Fruit fly (Drosophila melanogaster): ENCODE results near the gene Srrm1.
A peak's percentile ranks its signal among the peaks of the same experiment; 100 is the strongest.

The Srrm1 gene

dm6 chr3L:13044335-13044814, 7.8 kb downstream of the Srrm1 start, which contains the start of gene Syx13 (continued):
- TF ChIP-seq Dp (GFP tag; optimal IDR thresholded peaks at IDR 0.05) (peak; percentile 80), CG17359 (tag; optimal IDR thresholded peaks at IDR 0.05) (no peak), CG8359 (GFP tag; optimal IDR thresholded peaks at IDR 0.05; ENCODE audit: borderline replicate concordance) (no peak), CG30403 (GFP tag; optimal IDR thresholded peaks at IDR 0.05) (no peak), CG4617 (GFP tag; optimal IDR thresholded peaks at IDR 0.05; ENCODE audit: borderline replicate concordance) (peak; percentile 84), Rx (GFP tag; IDR thresholded peaks at IDR 0.05) (no peak), cas (GFP tag; IDR thresholded peaks at IDR 0.05) (no peak), CG14710 (tag; optimal IDR thresholded peaks at IDR 0.05) (peak; percentile 44), dm (GFP tag; optimal IDR thresholded peaks at IDR 0.05) (peak; percentile 26), gfzf (GFP tag; optimal IDR thresholded peaks at IDR 0.05) (peak; percentile 69), fd64A (GFP tag; optimal IDR thresholded peaks at IDR 0.05) (no peak), CG43689 (GFP tag; IDR thresholded peaks at IDR 0.05) (no peak), Drgx (GFP tag; IDR thresholded peaks at IDR 0.05) (no peak), CG31224 (GFP tag; IDR thresholded peaks at IDR 0.05) (no peak), Eip74EF (GFP tag; optimal IDR thresholded peaks at IDR 0.05) (peak in 1 of 2 experiments; percentile 57), kah (GFP tag; optimal IDR thresholded peaks at IDR 0.05) (no peak), CG8478 (optimal IDR thresholded peaks at IDR 0.05) (peak; percentile 86), NfI (GFP tag; optimal IDR thresholded peaks at IDR 0.05) (no peak), CG16779 (GFP tag; IDR thresholded peaks at IDR 0.05) (no peak), nerfin-2 (GFP tag; IDR thresholded peaks at IDR 0.05; ENCODE audit: partially characterized antibody) (peak; percentile 58), CG18476 (GFP tag; optimal IDR thresholded peaks at IDR 0.05) (no peak), crc (GFP tag; optimal IDR thresholded peaks at IDR 0.05) (no peak), Abd-B (GFP tag; optimal IDR thresholded peaks at IDR 0.05) (no peak), CG5245 (GFP tag; optimal IDR thresholded peaks at IDR 0.05) (no peak), kni (GFP tag; optimal IDR thresholded peaks at IDR 0.05) (peak; percentile 62), dysf (GFP tag; IDR thresholded peaks at IDR 0.05) (no peak), CG8944 (GFP tag; optimal IDR thresholded peaks at IDR 0.05) (no peak), zfh2 (GFP tag; optimal IDR thresholded peaks at IDR 0.05) (no peak), CG7963 (GFP tag; IDR thresholded peaks at IDR 0.05; ENCODE audit: partially characterized antibody) (peak; percentile 51; the same call in 1 of the 3 replicates), HLHmδ (GFP tag; optimal IDR thresholded peaks at IDR 0.05) (no peak), twi (tag; optimal IDR thresholded peaks at IDR 0.05) (peak; percentile 60), CG7839 (tag; optimal IDR thresholded peaks at IDR 0.05) (no peak), D19B (GFP tag; optimal IDR thresholded peaks at IDR 0.05) (no peak), shn (GFP tag; optimal IDR thresholded peaks at IDR 0.05) (no peak), Vsx1 (GFP tag; optimal IDR thresholded peaks at IDR 0.05) (no peak), CG1832 (GFP tag; optimal IDR thresholded peaks at IDR 0.05) (no peak), Spps (tag; optimal IDR thresholded peaks at IDR 0.05) (peak; percentile 5), Kr (GFP tag; optimal IDR thresholded peaks at IDR 0.05) (no peak), CG10565 (GFP tag; optimal IDR thresholded peaks at IDR 0.05) (no peak), ewg (GFP tag; optimal IDR thresholded peaks at IDR 0.05) (peak; percentile 12), Sry-δ (GFP tag; optimal IDR thresholded peaks at IDR 0.05) (peak; percentile 61), CG18262 (tag; optimal IDR thresholded peaks at IDR 0.05) (peak; percentile 25), Nf-YB (GFP tag; optimal IDR thresholded peaks at IDR 0.05) (no peak), fru (optimal IDR thresholded peaks at IDR 0.05) (no peak), CG6765 (GFP tag; optimal IDR thresholded peaks at IDR 0.05) (no peak), ac (GFP tag; optimal IDR thresholded peaks at IDR 0.05) (no peak), CG30020 (tag; optimal IDR thresholded peaks at IDR 0.05) (peak; percentile 23), hkb (optimal IDR thresholded peaks at IDR 0.05) (no peak), hkb (GFP tag; IDR thresholded peaks at IDR 0.05) (no peak), CG4360 (GFP tag; IDR thresholded peaks at IDR 0.05) (peak; percentile 99), row (GFP tag; IDR thresholded peaks at IDR 0.05) (peak; percentile 43; the same call in 2 of the 3 replicates)
